Worm (Caenorhabditis elegans): ENCODE results near the gene Y47D7A.11.

Gene Y47D7A.11

ce11 chrV:4447637-4448036 is 19.5 kb upstream of the Y47D7A.11 start (continued):
- TF ChIP-seq T07F8.4 (tag; optimal IDR thresholded peaks at IDR 0.05), result no peak
- no peak for TF ChIP-seq ceh-27 (GFP tag; optimal IDR thresholded peaks at IDR 0.05)
- TF ChIP-seq mcd-1 (GFP tag; IDR thresholded peaks at IDR 0.05), result peak; percentile 54; the same call in 1 of the 2 replicates
- no peak for TF ChIP-seq nhr-120 (GFP tag; IDR thresholded peaks at IDR 0.05)
- no peak for TF ChIP-seq bed-2 (GFP tag; IDR thresholded peaks at IDR 0.05)
- TF ChIP-seq hlh-12 (tag; optimal IDR thresholded peaks at IDR 0.05), result no peak
- TF ChIP-seq chd-7 (tag; optimal IDR thresholded peaks at IDR 0.05), result no peak
- TF ChIP-seq nhr-179 (tag; optimal IDR thresholded peaks at IDR 0.05), result no peak
- TF ChIP-seq snpc-1.1 (tag; optimal IDR thresholded peaks at IDR 0.05; ENCODE audit: insufficient read depth), result peak; percentile 89
- TF ChIP-seq nhr-80 (tag; optimal IDR thresholded peaks at IDR 0.05), result no peak
- TF ChIP-seq ZK185.1 (tag; optimal IDR thresholded peaks at IDR 0.05; ENCODE audit: poor library complexity, severe bottlenecking), result no peak
- no peak for TF ChIP-seq athp-1 (tag; optimal IDR thresholded peaks at IDR 0.05)
- TF ChIP-seq nhr-90 (tag; optimal IDR thresholded peaks at IDR 0.05), result no peak
- peak; percentile 71 for TF ChIP-seq lsl-1 (GFP tag; optimal IDR thresholded peaks at IDR 0.05)
- peak; percentile 91 for TF ChIP-seq snpc-4 (GFP tag; optimal IDR thresholded peaks at IDR 0.05)
- peak; percentile 35 to 96 (median 93) for TF ChIP-seq snpc-4 (tag; optimal IDR thresholded peaks at IDR 0.05)
- no peak for TF ChIP-seq nfya-2 (GFP tag; IDR thresholded peaks at IDR 0.05)
- TF ChIP-seq unc-62 (GFP tag; optimal IDR thresholded peaks at IDR 0.05), result no peak
- TF ChIP-seq pha-4 (tag; optimal IDR thresholded peaks at IDR 0.05), result no peak
- no peak for TF ChIP-seq mxl-1 (tag; optimal IDR thresholded peaks at IDR 0.05)
- TF ChIP-seq ceh-91 (GFP tag; IDR thresholded peaks at IDR 0.05), result no peak
- no peak for TF ChIP-seq zfh-2 (GFP tag; conservative IDR thresholded peaks at IDR 0.05)
- TF ChIP-seq snpc-3.4 (tag; optimal IDR thresholded peaks at IDR 0.05), result peak; percentile 74
- no peak for TF ChIP-seq C06A6.2 (GFP tag; conservative IDR thresholded peaks at IDR 0.05)
- no peak for TF ChIP-seq F37B4.10 (GFP tag; IDR thresholded peaks at IDR 0.05)
- TF ChIP-seq let-607 (tag; optimal IDR thresholded peaks at IDR 0.05), result no peak
- TF ChIP-seq pbrm-1 (GFP tag; IDR thresholded peaks at IDR 0.05), result peak; percentile 78
- TF ChIP-seq ceh-100 (GFP tag; IDR thresholded peaks at IDR 0.05), result peak; percentile 61; the same call in 1 of the 2 replicates
- TF ChIP-seq lsy-27 (tag; optimal IDR thresholded peaks at IDR 0.05; ENCODE audit: borderline replicate concordance, insufficient read depth), result no peak
- peak; percentile 14 for TF ChIP-seq tbp1 (GFP tag; optimal IDR thresholded peaks at IDR 0.05)
- TF ChIP-seq rcor-1 (GFP tag; IDR thresholded peaks at IDR 0.05), result no peak
- TF ChIP-seq attf-5 (GFP tag; optimal IDR thresholded peaks at IDR 0.05), result no peak
- TF ChIP-seq cebp-2 (GFP tag; IDR thresholded peaks at IDR 0.05), result no peak
- no peak for TF ChIP-seq bed-1 (GFP tag; IDR thresholded peaks at IDR 0.05)
- no peak for TF ChIP-seq lir-1 (GFP tag; conservative IDR thresholded peaks at IDR 0.05)
- TF ChIP-seq akir-1 (GFP tag; optimal IDR thresholded peaks at IDR 0.05), result no peak
- no peak for TF ChIP-seq ccch-3 (GFP tag; optimal IDR thresholded peaks at IDR 0.05)
- no peak for TF ChIP-seq Y53F4B.3 (GFP tag; IDR thresholded peaks at IDR 0.05)
- TF ChIP-seq xnd-1 (tag; optimal IDR thresholded peaks at IDR 0.05), result peak; percentile 62
- TF ChIP-seq mel-28 (tag; optimal IDR thresholded peaks at IDR 0.05; ENCODE audit: borderline replicate concordance), result no peak
- no peak for TF ChIP-seq ztf-28 (GFP tag; IDR thresholded peaks at IDR 0.05)
- peak; percentile 46 for TF ChIP-seq hmg-1.2 (GFP tag; IDR thresholded peaks at IDR 0.05)
- peak; percentile 41; the same call in 1 of the 2 replicates for TF ChIP-seq F33H1.4 (GFP tag; IDR thresholded peaks at IDR 0.05)
- TF ChIP-seq hsf-1 (GFP tag; IDR thresholded peaks at IDR 0.05), result 0 out of 2 replicates have a peak, but pooled peaks have one; percentile 15
- no peak for TF ChIP-seq nfyb-1 (GFP tag; IDR thresholded peaks at IDR 0.05)
- TF ChIP-seq ceh-58 (GFP tag; IDR thresholded peaks at IDR 0.05), result no peak
- no peak for TF ChIP-seq repo-1 (tag; optimal IDR thresholded peaks at IDR 0.05)
- TF ChIP-seq lin-54 (GFP tag; optimal IDR thresholded peaks at IDR 0.05), result peak; percentile 50
- TF ChIP-seq ztf-26 (tag; optimal IDR thresholded peaks at IDR 0.05), result no peak

All from whole organism, young adult.